Worm (Caenorhabditis elegans) whole organism, L4/young adult: Measurements from ENCODE around the gene srh-20.

Experiments used
- W03F9.2 ChIP-seq: fragments of 150-350 bp; optimal IDR thresholded peaks from 2 replicates; lab custom pipeline; 2014; ENCODE audit warnings: missing biosample characterization, missing genetic modification characterization
- him-1 ChIP-seq: sonication (generic microtip); optimal IDR thresholded peaks from 2 replicates; lab custom pipeline; 2016; ENCODE audit warnings: missing genotype, missing genetic modification reagents, missing genetic modification characterization, missing compliant biosample characterization

- TF ChIP-seq him-1 (tag; lab: Kevin White, UChicago) (no peak), W03F9.2 (tag; lab: Kevin White, UChicago) (no peak)
Measured at ce11 chrV:4922024-4922423, 2.7 kb upstream of the srh-20 start, which contains the start of gene srh-22.
